Worm (Caenorhabditis elegans) whole organism, late embryonic: ENCODE results near the gene F22F7.7.

Source experiments
- elt-2 ChIP-seq: sonication (generic microtip); optimal IDR thresholded peaks from 2 replicates; lab custom pipeline; 2016; ENCODE audit warnings: missing genetic modification reagents, missing genetic modification characterization, missing compliant biosample characterization
- ets-4 ChIP-seq: sonication (generic microtip); optimal IDR thresholded peaks from 2 replicates; lab custom pipeline; 2016; ENCODE audit warnings: missing genetic modification characterization, missing compliant biosample characterization
- eyg-1 ChIP-seq: sonication (generic microtip); optimal IDR thresholded peaks from 2 replicates; lab custom pipeline; 2016; ENCODE audit warnings: missing genotype, missing genetic modification characterization, missing compliant biosample characterization
- fax-1 ChIP-seq: sonication (generic microtip); optimal IDR thresholded peaks from 2 replicates; lab custom pipeline; 2016; ENCODE audit warnings: missing genotype, missing genetic modification characterization, missing compliant biosample characterization
- gmeb-2 ChIP-seq: sonication (generic microtip); optimal IDR thresholded peaks from 2 replicates; lab custom pipeline; 2016; ENCODE audit warnings: missing genetic modification characterization, inconsistent platforms, missing compliant biosample characterization
- pha-4 ChIP-seq: fragments of 150-350 bp; optimal IDR thresholded peaks from 2 replicates; lab custom pipeline; 2018; ENCODE audit warnings: missing biosample characterization, missing genetic modification reagents, missing genetic modification characterization
- rnt-1 ChIP-seq: sonication (generic microtip); optimal IDR thresholded peaks from 2 replicates; lab custom pipeline; 2016; ENCODE audit warnings: missing genetic modification characterization, missing compliant biosample characterization
- sox-2 ChIP-seq: fragments of 200-800 bp; sonication (Bioruptor generic); IDR thresholded peaks from 2 replicates; pipeline ENCODE4 v1.3.6; 2022; ENCODE audit warnings: missing genetic modification reagents, missing genetic modification characterization, missing compliant biosample characterization
- tbx-7 ChIP-seq: sonication (generic microtip); optimal IDR thresholded peaks from 2 replicates; lab custom pipeline; 2016; ENCODE audit warnings: missing genotype, missing genetic modification characterization, missing compliant biosample characterization
- ttx-3 ChIP-seq: sonication (generic microtip); optimal IDR thresholded peaks from 2 replicates; lab custom pipeline; 2016; ENCODE audit warnings: missing genetic modification reagents, missing genetic modification characterization, missing compliant biosample characterization
- unc-86 ChIP-seq: sonication (generic microtip); optimal IDR thresholded peaks from 2 replicates; lab custom pipeline; 2016; ENCODE audit warnings: missing genetic modification characterization, missing compliant biosample characterization

DNA sequence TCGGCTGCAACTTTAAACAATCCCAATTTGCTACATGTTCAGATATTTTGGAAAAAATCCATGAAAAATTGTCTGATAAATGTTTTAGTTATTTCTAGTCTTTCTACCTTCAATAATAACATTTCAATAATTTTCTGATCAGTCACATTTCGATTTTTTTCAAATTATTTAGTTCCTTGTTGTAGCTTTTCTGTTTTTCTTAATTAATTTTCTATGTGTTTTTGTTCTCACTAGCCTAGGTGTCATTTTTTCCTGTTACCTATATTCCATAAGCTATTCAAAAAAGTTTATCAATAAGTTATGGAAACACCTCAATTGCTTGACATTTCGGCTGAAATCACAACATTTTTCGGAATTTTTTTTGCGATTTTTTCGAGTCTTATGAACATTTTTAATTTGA is 13.4 kb upstream of the F22F7.7 start, which contains the start of gene srbc-23:
- TF ChIP-seq eyg-1 (no peak), unc-86 (tag; lab: Kevin White, UChicago) (no peak), rnt-1 (tag; lab: Kevin White, UChicago) (no peak), tbx-7 (no peak), ttx-3 (tag; lab: Kevin White, UChicago) (no peak), pha-4 (no peak), gmeb-2 (tag; lab: Kevin White, UChicago) (no peak), fax-1 (tag; lab: Kevin White, UChicago) (no peak), ets-4 (tag; lab: Kevin White, UChicago) (no peak), elt-2 (tag; lab: Kevin White, UChicago) (no peak), sox-2 (no peak)
